Fruit fly (Drosophila melanogaster) whole organism, larva: ENCODE data around the gene scyl.

ENCODE experiments used
- noc ChIP-seq: fragments of 200-800 bp; sonication (Bioruptor generic); optimal IDR thresholded peaks from 3 replicates; lab custom pipeline; 2019; ENCODE audit warnings: missing biosample characterization, mild to moderate bottlenecking, missing genetic modification characterization, moderate library complexity

The scyl gene

dm6 chr3L:11251721-11252423 lies at the start of gene scyl:
Gene scyl (plus strand): TSS chr3L:11252307.
- peak; percentile 71 for TF ChIP-seq noc

dm6 chr3L:11203820-11204449 lies 48.2 kb upstream of the scyl start:
- peak; percentile 24 for TF ChIP-seq noc

- peak; percentile 58 for TF ChIP-seq noc
Observed at dm6 chr3L:11204852-11205251, 47.3 kb upstream of the scyl start.

dm6 chr3L:11205608-11206336 lies 46.3 kb upstream of the scyl start, which contains the start of gene Plod:
Gene Plod (minus strand): TSS chr3L:11206016.
- TF ChIP-seq noc: peak; percentile 36

- TF ChIP-seq noc: peak; percentile 53
Observed at dm6 chr3L:11210517-11210916, 41.6 kb upstream of the scyl start, which contains the start of the genes Ube3a and CG7600. Gene Ube3a (minus strand): TSS chr3L:11210583. Gene CG7600 (plus strand): TSS chr3L:11210786.

- no peak for TF ChIP-seq noc
Observed at dm6 chr3L:11213643-11214042, 38.5 kb upstream of the scyl start.

dm6 chr3L:11214406-11215243 lies 37.5 kb upstream of the scyl start, which contains the start of gene CG42671:
Gene CG42671 (plus strand): TSS chr3L:11214505.
- no peak for TF ChIP-seq noc

dm6 chr3L:11215244-11216121 lies 36.6 kb upstream of the scyl start:
- peak; percentile 81 for TF ChIP-seq noc

dm6 chr3L:11216219-11216618 lies 35.9 kb upstream of the scyl start:
- no peak for TF ChIP-seq noc

dm6 chr3L:11217893-11218292 lies 34.2 kb upstream of the scyl start:
- peak; percentile 7 for TF ChIP-seq noc

dm6 chr3L:11218892-11219291 lies 33.2 kb upstream of the scyl start:
- TF ChIP-seq noc: peak; percentile 36

dm6 chr3L:11224651-11225050 lies 27.5 kb upstream of the scyl start:
- TF ChIP-seq noc: no peak

dm6 chr3L:11227708-11228107 lies 24.4 kb upstream of the scyl start:
- TF ChIP-seq noc: no peak

dm6 chr3L:11233547-11233946 lies 18.6 kb upstream of the scyl start:
- TF ChIP-seq noc: peak; percentile 85

- no peak for TF ChIP-seq noc
Observed at dm6 chr3L:11236118-11236517, 16.0 kb upstream of the scyl start, which contains the start of gene Ir68a. Gene Ir68a (minus strand): TSS chr3L:11236218.
